Fruit fly (Drosophila melanogaster) whole organism, prepupa: ENCODE results near the gene CG42590.

Experiments
- Blimp-1 ChIP-seq: fragments of 200-800 bp; sonication (Bioruptor generic); optimal IDR thresholded peaks from 3 replicates; lab custom pipeline; 2017; ENCODE audit warnings: missing biosample characterization, missing genetic modification characterization, mild to moderate bottlenecking, moderate library complexity, missing genetic modification reagents
- CG6854 ChIP-seq: fragments of 200-800 bp; sonication (Bioruptor generic); optimal IDR thresholded peaks from 2 replicates; lab custom pipeline; 2017; ENCODE audit warnings: missing biosample characterization, mild to moderate bottlenecking, missing genetic modification characterization
- CG8119 ChIP-seq: fragments of 200-800 bp; sonication (Bioruptor generic); IDR thresholded peaks from 3 replicates; pipeline ENCODE4 v1.3.6; 2022; ENCODE audit warnings: missing biosample characterization, missing genetic modification characterization
- Met ChIP-seq: fragments of 200-800 bp; sonication (Bioruptor generic); optimal IDR thresholded peaks from 3 replicates; lab custom pipeline; 2016; ENCODE audit warnings: missing biosample characterization, missing genetic modification characterization
- dac ChIP-seq: fragments of 200-800 bp; sonication (Bioruptor generic); optimal IDR thresholded peaks from 2 replicates; lab custom pipeline; 2017; ENCODE audit warnings: missing biosample characterization, mild to moderate bottlenecking, missing genetic modification characterization
- eg ChIP-seq: fragments of 200-800 bp; sonication (Bioruptor generic); IDR thresholded peaks from 3 replicates; pipeline ENCODE4 v1.3.6; 2022; ENCODE audit warnings: missing biosample characterization, missing genetic modification characterization

DNA sequence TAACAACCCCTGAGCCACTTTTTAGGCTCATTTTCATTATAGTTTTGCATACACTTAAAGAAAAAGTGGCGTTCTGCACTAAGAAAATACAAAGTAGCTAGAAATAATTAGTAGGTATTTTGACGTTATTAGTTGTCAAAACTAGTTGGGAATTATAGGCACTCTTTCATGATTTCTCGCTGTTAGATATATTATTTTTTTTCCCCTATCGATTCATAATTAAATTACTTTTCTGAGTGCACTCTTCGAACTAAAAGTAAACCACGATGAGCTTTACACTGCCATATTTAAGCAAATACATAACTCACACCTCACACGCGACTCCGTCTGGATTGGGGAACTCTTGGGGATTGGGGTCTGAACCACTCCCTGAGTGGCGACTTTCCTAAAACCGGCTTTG, 3.7 kb upstream of the CG42590 start:
- no peak for TF ChIP-seq dac
- peak; percentile 85 for TF ChIP-seq eg (GFP tag; lab: Robert Waterston, UW)
- peak; percentile 82 for TF ChIP-seq CG8119 (GFP tag; lab: Robert Waterston, UW)
- TF ChIP-seq Blimp-1, result peak; percentile 17
- peak; percentile 30 for TF ChIP-seq CG6854
- peak; percentile 53 for TF ChIP-seq Met (GFP tag; lab: Kevin White, UChicago)
